Worm (Caenorhabditis elegans) whole organism, early embryonic: Measurements from ENCODE around the gene mdt-26.

Experiments
- ceh-36 ChIP-seq: sonication (generic microtip); optimal IDR thresholded peaks from 2 replicates; lab custom pipeline; 2016; ENCODE audit warnings: missing genetic modification characterization, inconsistent platforms, missing compliant biosample characterization
- scrt-1 ChIP-seq: fragments of 200-800 bp; sonication (Bioruptor generic); IDR thresholded peaks from 2 replicates; pipeline ENCODE4 v1.3.6; 2022; ENCODE audit warnings: missing genetic modification characterization, missing compliant biosample characterization

DNA sequence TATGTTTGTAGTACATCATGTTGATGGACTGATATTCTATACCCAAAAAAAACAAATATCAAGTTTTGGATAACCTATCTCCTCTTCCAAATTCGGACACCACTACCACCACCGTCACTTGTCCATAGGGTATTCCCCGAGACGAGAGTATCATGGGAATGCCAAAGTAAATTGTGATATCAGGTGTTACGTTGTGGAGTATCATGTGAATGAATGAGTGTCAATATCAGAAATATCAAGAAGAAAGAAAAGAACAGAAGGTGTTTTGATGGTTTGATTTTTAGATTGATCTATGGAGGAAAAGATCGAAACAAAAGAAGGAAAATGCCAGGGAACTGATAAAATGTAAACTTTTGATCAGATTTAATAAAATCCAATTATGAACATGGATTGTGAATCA, 37.3 kb downstream of the mdt-26 start:
- TF ChIP-seq scrt-1 (GFP tag; lab: Robert Waterston, UW) (no peak), ceh-36 (no peak)
